Worm (Caenorhabditis elegans) whole organism, L1 larva: ENCODE results near the gene W02H3.1.

ENCODE experiments used
- C16A3.4 ChIP-seq: fragments of 150-350 bp; optimal IDR thresholded peaks from 2 replicates; lab custom pipeline; 2014; ENCODE audit warnings: missing biosample characterization, missing genetic modification characterization
- ama-1 ChIP-seq: fragments of 150-350 bp; optimal IDR thresholded peaks from 2 replicates; lab custom pipeline; 2014
- ceh-90 ChIP-seq: sonication (generic microtip); optimal IDR thresholded peaks from 2 replicates; lab custom pipeline; 2016; ENCODE audit warnings: missing genetic modification characterization, missing compliant biosample characterization
- dpl-1 ChIP-seq, 3 experiments: fragments of 150-350 bp in 2 of 3; sonication (generic microtip) in 1 of 3; optimal IDR thresholded peaks; 2 replicates each; lab custom pipeline; 2014 to 2017; ENCODE audit warnings: missing biosample characterization in 3 of 3, missing genetic modification characterization in 3 of 3, missing genetic modification reagents in 3 of 3
- egl-27 ChIP-seq, 2 experiments: fragments of 150-350 bp in 1 of 2; sonication (generic microtip); optimal IDR thresholded peaks; 3 replicates each; lab custom pipeline; 2017 to 2018; ENCODE audit warnings: missing biosample characterization in 2 of 2, missing genetic modification characterization in 2 of 2, missing genetic modification reagents in 2 of 2
- mdl-1 ChIP-seq, 2 experiments: fragments of 150-350 bp; optimal IDR thresholded peaks; 2 replicates each; lab custom pipeline; 2014 to 2017; ENCODE audit warnings: missing biosample characterization in 2 of 2, missing genetic modification characterization in 2 of 2, inconsistent platforms in 1 of 2
- mef-2 ChIP-seq: fragments of 150-350 bp; optimal IDR thresholded peaks from 2 replicates; lab custom pipeline; 2014; ENCODE audit warnings: missing biosample characterization, missing genetic modification characterization
- pqm-1 ChIP-seq: sonication (generic microtip); optimal IDR thresholded peaks from 3 replicates; lab custom pipeline; 2017; ENCODE audit warnings: missing biosample characterization, missing genetic modification characterization

DNA sequence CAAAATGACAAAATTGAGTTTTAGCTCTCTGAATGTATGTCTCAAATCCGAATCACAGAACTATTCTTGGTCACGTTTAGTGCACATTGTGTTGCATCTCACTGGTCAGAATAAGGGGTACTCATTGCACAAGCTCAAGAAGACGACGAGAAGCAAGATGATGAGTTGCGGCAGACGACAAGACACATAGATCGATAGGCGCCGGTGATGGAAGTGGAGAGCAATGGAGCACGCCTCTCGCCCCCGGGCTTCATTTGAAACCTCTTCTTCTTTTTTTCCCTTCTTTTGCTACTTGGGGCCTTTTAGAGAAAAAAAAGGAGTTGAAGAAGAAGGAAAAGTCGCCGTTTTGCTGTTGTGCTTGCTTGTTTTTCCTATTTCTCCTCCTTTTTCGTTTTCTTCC is 36.9 kb downstream of the W02H3.1 start, which contains the start of gene apt-9:
- no peak for TF ChIP-seq ceh-90
- no peak for TF ChIP-seq C16A3.4 (tag; lab: Kevin White, UChicago)
- TF ChIP-seq pqm-1: no peak
- no peak for TF ChIP-seq egl-27 (tag; optimal IDR thresholded peaks at IDR 0.05; lab: Kevin White, UChicago)
- TF ChIP-seq ama-1: no peak
- TF ChIP-seq mdl-1 (tag; optimal IDR thresholded peaks at IDR 0.05; lab: Kevin White, UChicago): no peak
- no peak for TF ChIP-seq dpl-1 (GFP tag; optimal IDR thresholded peaks at IDR 0.05; lab: Kevin White, UChicago)
- TF ChIP-seq mef-2 (tag; lab: Kevin White, UChicago): no peak
